Worm (Caenorhabditis elegans): ENCODE data around the gene T25F10.4.

- no peak for TF ChIP-seq skn-1 (tag; optimal IDR thresholded peaks at IDR 0.05)
- no peak for TF ChIP-seq lin-39 (tag; optimal IDR thresholded peaks at IDR 0.05)
- no peak for TF ChIP-seq nhr-25 (tag; optimal IDR thresholded peaks at IDR 0.05)
Observed at ce11 chrV:6803992-6804391, 41.7 kb upstream of the T25F10.4 start, which contains the start of gene dmsr-11.

All from whole organism, L2 larva.